Worm (Caenorhabditis elegans) whole organism, young adult: ENCODE results near the gene F59B10.2.

Source experiments
- B0019.2 ChIP-seq: fragments of 200-800 bp; sonication (Bioruptor generic); conservative IDR thresholded peaks from 2 replicates; pipeline ENCODE4 v1.3.6; 2022; ENCODE audit warnings: missing genetic modification reagents, missing genetic modification characterization, missing compliant biosample characterization
- B0035.1 ChIP-seq: sonication (generic microtip); optimal IDR thresholded peaks from 2 replicates; lab custom pipeline; 2016; ENCODE audit warnings: missing genetic modification characterization, mild to moderate bottlenecking, missing compliant biosample characterization, missing genotype, missing genetic modification reagents
- F22D6.2 ChIP-seq: sonication (generic microtip); optimal IDR thresholded peaks from 2 replicates; lab custom pipeline; 2016; ENCODE audit warnings: mild to moderate bottlenecking, missing genetic modification characterization, missing compliant biosample characterization
- F23B12.7 ChIP-seq: sonication (generic microtip); optimal IDR thresholded peaks from 2 replicates; lab custom pipeline; 2017; ENCODE audit warnings: missing genetic modification characterization, mild to moderate bottlenecking, missing compliant biosample characterization, antibody characterized with exemption, moderate library complexity; ENCODE audit not compliant: insufficient read depth
- F57C9.4 ChIP-seq: sonication (generic microtip); optimal IDR thresholded peaks from 2 replicates; lab custom pipeline; 2017; ENCODE audit warnings: mild to moderate bottlenecking, missing genetic modification characterization, missing compliant biosample characterization
- K11D2.4 ChIP-seq: fragments of 200-800 bp; sonication (Bioruptor generic); IDR thresholded peaks from 2 replicates; pipeline ENCODE4 v1.3.6; 2022; ENCODE audit warnings: missing genetic modification reagents, missing genetic modification characterization, missing compliant biosample characterization
- K12H6.12 ChIP-seq: fragments of 200-800 bp; sonication (Bioruptor generic); optimal IDR thresholded peaks from 2 replicates; lab custom pipeline; 2018; ENCODE audit warnings: mild to moderate bottlenecking, missing genetic modification characterization, missing compliant biosample characterization
- ZK185.1 ChIP-seq: sonication (generic microtip); optimal IDR thresholded peaks from 2 replicates; lab custom pipeline; 2016; ENCODE audit warnings: mild to moderate bottlenecking, missing genetic modification characterization, missing compliant biosample characterization; ENCODE audit not compliant: poor library complexity, severe bottlenecking
- akir-1 ChIP-seq: fragments of 200-800 bp; sonication (Bioruptor generic); optimal IDR thresholded peaks from 2 replicates; lab custom pipeline; 2018; ENCODE audit warnings: mild to moderate bottlenecking, missing genetic modification characterization, moderate library complexity, missing compliant biosample characterization
- ama-1 ChIP-seq, 3 experiments: fragments of 150-350 bp in 1 of 3; sonication (generic microtip) in 2 of 3; optimal IDR thresholded peaks; 2 replicates each; lab custom pipeline; 2014 to 2018; ENCODE audit warnings: missing biosample characterization in 2 of 3, missing genetic modification characterization in 2 of 3, missing genetic modification reagents in 2 of 3
- aptf-3 ChIP-seq: fragments of 200-800 bp; sonication (Bioruptor generic); IDR thresholded peaks from 2 replicates; pipeline ENCODE4 v1.3.6; 2022; ENCODE audit warnings: missing genetic modification characterization, missing compliant biosample characterization
- atf-7 ChIP-seq: sonication (generic microtip); optimal IDR thresholded peaks from 2 replicates; lab custom pipeline; 2017; ENCODE audit warnings: mild to moderate bottlenecking, missing genetic modification characterization, missing compliant biosample characterization
- athp-1 ChIP-seq: sonication (generic microtip); optimal IDR thresholded peaks from 2 replicates; lab custom pipeline; 2017; ENCODE audit warnings: mild to moderate bottlenecking, missing genetic modification characterization, missing compliant biosample characterization
- attf-3 ChIP-seq: fragments of 200-800 bp; sonication (Bioruptor generic); conservative IDR thresholded peaks from 2 replicates; pipeline ENCODE4 v1.3.6; 2022; ENCODE audit warnings: missing genetic modification reagents, missing genetic modification characterization, missing compliant biosample characterization
- attf-5 ChIP-seq: fragments of 200-800 bp; sonication (Bioruptor generic); optimal IDR thresholded peaks from 2 replicates; lab custom pipeline; 2018; ENCODE audit warnings: mild to moderate bottlenecking, missing genetic modification characterization, missing compliant biosample characterization
- ccch-3 ChIP-seq: fragments of 200-800 bp; sonication (Bioruptor generic); optimal IDR thresholded peaks from 2 replicates; lab custom pipeline; 2018; ENCODE audit warnings: mild to moderate bottlenecking, missing genetic modification characterization, missing compliant biosample characterization
- ceh-100 ChIP-seq: fragments of 200-800 bp; sonication (Bioruptor generic); IDR thresholded peaks from 2 replicates; pipeline ENCODE4 v1.3.6; 2022; ENCODE audit warnings: missing genetic modification reagents, missing genetic modification characterization, missing compliant biosample characterization
- ceh-27 ChIP-seq: fragments of 200-800 bp; sonication (Bioruptor generic); optimal IDR thresholded peaks from 2 replicates; lab custom pipeline; 2018; ENCODE audit warnings: mild to moderate bottlenecking, missing genetic modification characterization, moderate library complexity, missing compliant biosample characterization
- ceh-58 ChIP-seq: fragments of 200-800 bp; sonication (Bioruptor generic); IDR thresholded peaks from 2 replicates; pipeline ENCODE4 v1.3.6; 2022; ENCODE audit warnings: missing genetic modification characterization, missing compliant biosample characterization
- ceh-91 ChIP-seq: fragments of 200-800 bp; sonication (Bioruptor generic); IDR thresholded peaks from 2 replicates; pipeline ENCODE4 v1.3.6; 2022; ENCODE audit warnings: missing genetic modification reagents, missing genetic modification characterization, missing compliant biosample characterization
- chd-7 ChIP-seq: sonication (generic microtip); optimal IDR thresholded peaks from 2 replicates; lab custom pipeline; 2016; ENCODE audit warnings: mild to moderate bottlenecking, missing genetic modification characterization, moderate library complexity, missing compliant biosample characterization
- die-1 ChIP-seq: sonication (generic microtip); optimal IDR thresholded peaks from 2 replicates; lab custom pipeline; 2016; ENCODE audit warnings: missing genotype, mild to moderate bottlenecking, missing genetic modification characterization, missing compliant biosample characterization
- dpff-1 ChIP-seq: sonication (generic microtip); optimal IDR thresholded peaks from 2 replicates; lab custom pipeline; 2017; ENCODE audit warnings: mild to moderate bottlenecking, missing genetic modification characterization, missing compliant biosample characterization
- egrh-3 ChIP-seq: fragments of 200-800 bp; sonication (Bioruptor generic); IDR thresholded peaks from 2 replicates; pipeline ENCODE4 v1.3.6; 2022; ENCODE audit warnings: missing genetic modification reagents, missing genetic modification characterization, missing compliant biosample characterization
- fkh-3 ChIP-seq: sonication (generic microtip); optimal IDR thresholded peaks from 2 replicates; lab custom pipeline; 2016; ENCODE audit warnings: mild to moderate bottlenecking, missing genetic modification characterization, missing compliant biosample characterization
- gei-17 ChIP-seq: fragments of 200-800 bp; sonication (Bioruptor generic); optimal IDR thresholded peaks from 2 replicates; lab custom pipeline; 2018; ENCODE audit warnings: mild to moderate bottlenecking, missing genetic modification characterization, missing compliant biosample characterization
- hlh-26 ChIP-seq: fragments of 200-800 bp; sonication (Bioruptor generic); conservative IDR thresholded peaks from 2 replicates; pipeline ENCODE4 v1.3.6; 2022; ENCODE audit warnings: missing genetic modification reagents, missing genetic modification characterization, missing compliant biosample characterization
- hsf-1 ChIP-seq: fragments of 200-800 bp; sonication (Bioruptor generic); IDR thresholded peaks from 2 replicates; pipeline ENCODE4 v1.3.6; 2022; ENCODE audit warnings: missing genetic modification reagents, missing genetic modification characterization, missing compliant biosample characterization
- let-607 ChIP-seq, 2 experiments: fragments of 200-800 bp in 1 of 2; sonication (Bioruptor generic) in 1 of 2; sonication (generic microtip) in 1 of 2; optimal IDR thresholded peaks; 2 replicates each; lab custom pipeline; 2016 to 2018; ENCODE audit warnings: mild to moderate bottlenecking in 2 of 2, missing compliant biosample characterization in 2 of 2, missing genetic modification characterization in 2 of 2, moderate library complexity in 2 of 2, missing genotype in 1 of 2
- lin-40 ChIP-seq: sonication (generic microtip); optimal IDR thresholded peaks from 2 replicates; lab custom pipeline; 2016; ENCODE audit warnings: missing genetic modification characterization, mild to moderate bottlenecking, missing compliant biosample characterization, missing genotype, missing genetic modification reagents
- lin-54 ChIP-seq: fragments of 200-800 bp; sonication (Bioruptor generic); optimal IDR thresholded peaks from 2 replicates; lab custom pipeline; 2018; ENCODE audit warnings: mild to moderate bottlenecking, missing genetic modification characterization, missing compliant biosample characterization
- madf-8 ChIP-seq: fragments of 200-800 bp; sonication (Bioruptor generic); conservative IDR thresholded peaks from 2 replicates; pipeline ENCODE4 v1.3.6; 2022; ENCODE audit warnings: missing genetic modification reagents, missing genetic modification characterization, missing compliant biosample characterization
- mcd-1 ChIP-seq: fragments of 200-800 bp; sonication (Bioruptor generic); IDR thresholded peaks from 2 replicates; pipeline ENCODE4 v1.3.6; 2022; ENCODE audit warnings: missing genetic modification reagents, missing genetic modification characterization, missing compliant biosample characterization
- mxl-1 ChIP-seq: sonication (generic microtip); optimal IDR thresholded peaks from 2 replicates; lab custom pipeline; 2016; ENCODE audit warnings: missing genetic modification characterization, missing compliant biosample characterization
- nfya-2 ChIP-seq: fragments of 200-800 bp; sonication (Bioruptor generic); IDR thresholded peaks from 2 replicates; pipeline ENCODE4 v1.3.6; 2022; ENCODE audit warnings: missing genetic modification reagents, missing genetic modification characterization, missing compliant biosample characterization
- nhr-80 ChIP-seq: sonication (generic microtip); optimal IDR thresholded peaks from 2 replicates; lab custom pipeline; 2016; ENCODE audit warnings: missing genetic modification characterization, missing compliant biosample characterization
- nhr-90 ChIP-seq: sonication (generic microtip); optimal IDR thresholded peaks from 2 replicates; lab custom pipeline; 2016; ENCODE audit warnings: missing genotype, mild to moderate bottlenecking, missing genetic modification characterization, missing compliant biosample characterization
- pbrm-1 ChIP-seq: fragments of 200-800 bp; sonication (Bioruptor generic); IDR thresholded peaks from 2 replicates; pipeline ENCODE4 v1.3.6; 2022; ENCODE audit warnings: missing genetic modification reagents, missing genetic modification characterization, missing compliant biosample characterization
- repo-1 ChIP-seq: sonication (generic microtip); optimal IDR thresholded peaks from 2 replicates; lab custom pipeline; 2017; ENCODE audit warnings: mild to moderate bottlenecking, missing genetic modification characterization, missing compliant biosample characterization
- snpc-4 ChIP-seq, 5 experiments: fragments of 150-350 bp in 1 of 5; sonication (generic microtip) in 4 of 5; optimal IDR thresholded peaks; 2 replicates each; lab custom pipeline; 2014 to 2018; ENCODE audit warnings: missing genetic modification characterization in 5 of 5, missing biosample characterization in 3 of 5, antibody characterized with exemption in 2 of 5, mild to moderate bottlenecking in 2 of 5, missing compliant biosample characterization in 2 of 5, missing genotype in 2 of 5, moderate library complexity in 2 of 5, missing genetic modification reagents in 1 of 5
- tbx-9 ChIP-seq: sonication (generic microtip); optimal IDR thresholded peaks from 2 replicates; lab custom pipeline; 2016; ENCODE audit warnings: borderline replicate concordance, missing genetic modification characterization, inconsistent platforms, missing compliant biosample characterization
- unc-130 ChIP-seq: sonication (generic microtip); optimal IDR thresholded peaks from 2 replicates; lab custom pipeline; 2016; ENCODE audit warnings: missing genetic modification reagents, missing genetic modification characterization, missing compliant biosample characterization
- zfh-2 ChIP-seq: fragments of 200-800 bp; sonication (Bioruptor generic); conservative IDR thresholded peaks from 2 replicates; pipeline ENCODE4 v1.3.6; 2022; ENCODE audit warnings: missing genetic modification reagents, missing genetic modification characterization, missing compliant biosample characterization
- zim-3 ChIP-seq: sonication (generic microtip); optimal IDR thresholded peaks from 2 replicates; lab custom pipeline; 2017; ENCODE audit warnings: mild to moderate bottlenecking, missing genetic modification characterization, moderate library complexity, missing compliant biosample characterization
- ztf-18 ChIP-seq: sonication (generic microtip); optimal IDR thresholded peaks from 2 replicates; lab custom pipeline; 2016; ENCODE audit warnings: missing genotype, mild to moderate bottlenecking, missing genetic modification characterization, missing compliant biosample characterization
- ztf-25 ChIP-seq: fragments of 200-800 bp; sonication (Bioruptor generic); IDR thresholded peaks from 2 replicates; pipeline ENCODE4 v1.3.6; 2022; ENCODE audit warnings: missing genetic modification reagents, missing genetic modification characterization, missing compliant biosample characterization
- ztf-26 ChIP-seq: sonication (generic microtip); optimal IDR thresholded peaks from 2 replicates; lab custom pipeline; 2017; ENCODE audit warnings: missing genetic modification characterization, missing compliant biosample characterization

F59B10.2 gene

ce11 chrII:10502491-10503063, 7.1 kb downstream of the F59B10.2 start, which contains the start of gene myrf-1:
TSS of gene myrf-1 (minus strand) at chrII:10502541.
- TF ChIP-seq ccch-3 (GFP tag; lab: Kevin White, UChicago) (no peak), chd-7 (peak; percentile 79), ceh-27 (GFP tag; lab: Kevin White, UChicago) (peak; percentile 74), dpff-1 (tag; lab: Kevin White, UChicago) (no peak), akir-1 (GFP tag; lab: Kevin White, UChicago) (peak; percentile 21), nhr-90 (tag; lab: Kevin White, UChicago) (peak; percentile 18), lin-40 (tag; lab: Kevin White, UChicago) (peak; percentile 73), gei-17 (GFP tag; lab: Kevin White, UChicago) (peak; percentile 12), snpc-4 (GFP tag; optimal IDR thresholded peaks at IDR 0.05; lab: Kevin White, UChicago) (no peak), snpc-4 (tag; optimal IDR thresholded peaks at IDR 0.05; lab: Kevin White, UChicago) (peak in 1 of 4 experiments; percentile 35), zfh-2 (GFP tag; lab: Robert Waterston, UW) (peak; percentile 100), F23B12.7 (tag; lab: Kevin White, UChicago) (peak; percentile 12), K12H6.12 (tag; lab: Kevin White, UChicago) (peak; percentile 88), ZK185.1 (tag; lab: Kevin White, UChicago) (peak; percentile 39), hsf-1 (GFP tag; lab: Robert Waterston, UW) (no peak), attf-5 (GFP tag; lab: Kevin White, UChicago) (peak; percentile 87), nfya-2 (no peak), let-607 (tag; optimal IDR thresholded peaks at IDR 0.05; lab: Kevin White, UChicago) (peak; percentile 57 to 65), unc-130 (GFP tag; lab: Kevin White, UChicago) (no peak), attf-3 (GFP tag; lab: Robert Waterston, UW) (0 out of 2 replicates have a peak, but pooled peaks have one; percentile 17), repo-1 (tag; lab: Kevin White, UChicago) (peak; percentile 47), F22D6.2 (tag; lab: Kevin White, UChicago) (no peak), madf-8 (GFP tag; lab: Robert Waterston, UW) (no peak), athp-1 (tag; lab: Kevin White, UChicago) (peak; percentile 7), egrh-3 (GFP tag; lab: Robert Waterston, UW) (peak; percentile 97), nhr-80 (tag; lab: Kevin White, UChicago) (peak; percentile 91), mcd-1 (peak; percentile 81), mxl-1 (tag; lab: Kevin White, UChicago) (no peak), atf-7 (peak; percentile 44), tbx-9 (tag; lab: Kevin White, UChicago) (no peak), hlh-26 (GFP tag; lab: Robert Waterston, UW) (no peak), ceh-58 (GFP tag; lab: Robert Waterston, UW) (no peak), ama-1 (optimal IDR thresholded peaks at IDR 0.05; lab: Kevin White, UChicago) (no peak), ama-1 (GFP tag; optimal IDR thresholded peaks at IDR 0.05; lab: Kevin White, UChicago) (no peak), die-1 (tag; lab: Kevin White, UChicago) (peak; percentile 62), ztf-18 (peak; percentile 57), pbrm-1 (peak; percentile 69; the same call in 1 of the 2 replicates), ceh-100 (GFP tag; lab: Robert Waterston, UW) (no peak), zim-3 (tag; lab: Kevin White, UChicago) (no peak), F57C9.4 (tag; lab: Kevin White, UChicago) (no peak), ztf-25 (GFP tag; lab: Robert Waterston, UW) (no peak), ceh-91 (GFP tag; lab: Robert Waterston, UW) (no peak), K11D2.4 (GFP tag; lab: Robert Waterston, UW) (peak; percentile 65; the same call in 1 of the 2 replicates), B0035.1 (no peak), B0019.2 (GFP tag; lab: Robert Waterston, UW) (no peak), ztf-26 (tag; lab: Kevin White, UChicago) (peak; percentile 33), lin-54 (GFP tag; lab: Kevin White, UChicago) (peak; percentile 50), aptf-3 (GFP tag; lab: Robert Waterston, UW) (no peak), fkh-3 (tag; lab: Kevin White, UChicago) (no peak)
